Fruit fly (Drosophila melanogaster) whole organism, prepupa: ENCODE measurements around the gene plum.

Experiments
- Blimp-1 ChIP-seq: fragments of 200-800 bp; sonication (Bioruptor generic); optimal IDR thresholded peaks from 3 replicates; lab custom pipeline; 2017; ENCODE audit warnings: missing biosample characterization, missing genetic modification characterization, mild to moderate bottlenecking, moderate library complexity, missing genetic modification reagents
- CG10631 ChIP-seq: fragments of 200-800 bp; sonication (Bioruptor generic); optimal IDR thresholded peaks from 2 replicates; lab custom pipeline; 2016; ENCODE audit warnings: missing biosample characterization, missing genetic modification characterization
- CG11294 ChIP-seq: fragments of 200-800 bp; sonication (Bioruptor generic); IDR thresholded peaks from 2 replicates; pipeline ENCODE4 v1.3.6; 2022; ENCODE audit warnings: missing biosample characterization, missing genetic modification characterization
- CG11902 ChIP-seq: fragments of 200-800 bp; sonication (Bioruptor generic); optimal IDR thresholded peaks from 3 replicates; lab custom pipeline; 2016; ENCODE audit warnings: missing biosample characterization, missing genetic modification characterization
- CG1621 ChIP-seq: fragments of 200-800 bp; sonication (Bioruptor generic); optimal IDR thresholded peaks from 3 replicates; lab custom pipeline; 2018; ENCODE audit warnings: missing biosample characterization, mild to moderate bottlenecking, missing genetic modification characterization
- CG16779 ChIP-seq: fragments of 200-800 bp; sonication (Bioruptor generic); optimal IDR thresholded peaks from 3 replicates; lab custom pipeline; 2017; ENCODE audit warnings: missing biosample characterization, mild to moderate bottlenecking, missing genetic modification characterization
- CG3032 ChIP-seq: fragments of 200-800 bp; optimal IDR thresholded peaks from 2 replicates; lab custom pipeline; 2019; ENCODE audit warnings: missing biosample characterization, mild to moderate bottlenecking, missing genetic modification characterization, moderate library complexity
- CG31627 ChIP-seq: fragments of 200-800 bp; sonication (Bioruptor generic); optimal IDR thresholded peaks from 3 replicates; lab custom pipeline; 2016; ENCODE audit warnings: missing biosample characterization, missing genetic modification characterization
- CG34406 ChIP-seq: fragments of 200-800 bp; sonication (Bioruptor generic); optimal IDR thresholded peaks from 3 replicates; lab custom pipeline; 2016; ENCODE audit warnings: missing biosample characterization, missing genetic modification characterization
- CG3919 ChIP-seq: fragments of 200-800 bp; sonication (Bioruptor generic); optimal IDR thresholded peaks from 3 replicates; lab custom pipeline; 2016; ENCODE audit warnings: missing biosample characterization, missing genetic modification characterization
- CG4318 ChIP-seq: fragments of 200-800 bp; sonication (Bioruptor generic); optimal IDR thresholded peaks from 3 replicates; lab custom pipeline; 2017; ENCODE audit warnings: missing biosample characterization, mild to moderate bottlenecking, missing genetic modification characterization
- CG6792 ChIP-seq: fragments of 200-800 bp; sonication (Bioruptor generic); optimal IDR thresholded peaks from 3 replicates; lab custom pipeline; 2016; ENCODE audit warnings: missing biosample characterization, missing genetic modification characterization
- CG6808 ChIP-seq: fragments of 200-800 bp; sonication (Bioruptor generic); optimal IDR thresholded peaks from 3 replicates; lab custom pipeline; 2017; ENCODE audit warnings: missing biosample characterization, missing genetic modification characterization, mild to moderate bottlenecking, moderate library complexity, missing genetic modification reagents
- CG7368 ChIP-seq: fragments of 200-800 bp; sonication (Bioruptor generic); optimal IDR thresholded peaks from 3 replicates; lab custom pipeline; 2016; ENCODE audit warnings: missing biosample characterization, missing genetic modification characterization
- CG8319 ChIP-seq: fragments of 200-800 bp; sonication (Bioruptor generic); optimal IDR thresholded peaks from 3 replicates; lab custom pipeline; 2016; ENCODE audit warnings: missing biosample characterization, missing genetic modification characterization
- CG8632 ChIP-seq: fragments of 200-800 bp; sonication (Bioruptor generic); optimal IDR thresholded peaks from 3 replicates; lab custom pipeline; 2016; ENCODE audit warnings: missing biosample characterization, missing genetic modification characterization
- CG9139 ChIP-seq: fragments of 200-800 bp; sonication (Bioruptor generic); optimal IDR thresholded peaks from 3 replicates; lab custom pipeline; 2017; ENCODE audit warnings: missing biosample characterization, mild to moderate bottlenecking, missing genetic modification characterization
- Eip75B ChIP-seq: fragments of 200-800 bp; sonication (Bioruptor generic); optimal IDR thresholded peaks from 3 replicates; lab custom pipeline; 2016; ENCODE audit warnings: missing biosample characterization, missing genetic modification characterization
- Eip78C ChIP-seq: fragments of 200-800 bp; sonication (Bioruptor generic); peaks from one replicate; lab custom pipeline; 2016; ENCODE audit warnings: missing biosample characterization, missing genetic modification characterization
- Ets21C ChIP-seq: fragments of 200-800 bp; sonication (Bioruptor generic); optimal IDR thresholded peaks from 3 replicates; lab custom pipeline; 2016; ENCODE audit warnings: missing biosample characterization, missing genetic modification characterization
- Ets96B ChIP-seq: fragments of 200-800 bp; optimal IDR thresholded peaks from 2 replicates; lab custom pipeline; 2019; ENCODE audit warnings: missing biosample characterization, mild to moderate bottlenecking, missing genetic modification characterization, moderate library complexity
- Hr38 ChIP-seq: sonication (Bioruptor generic); optimal IDR thresholded peaks from 2 replicates; lab custom pipeline; 2016; ENCODE audit warnings: missing biosample characterization, missing genetic modification characterization
- Hr39 ChIP-seq: fragments of 200-800 bp; sonication (Bioruptor generic); optimal IDR thresholded peaks from 2 replicates; lab custom pipeline; 2016; ENCODE audit warnings: missing biosample characterization, missing genetic modification characterization
- Hr4 ChIP-seq: fragments of 200-800 bp; sonication (Bioruptor generic); optimal IDR thresholded peaks from 3 replicates; lab custom pipeline; 2016; ENCODE audit warnings: missing biosample characterization, missing genetic modification characterization
- Lpt ChIP-seq: fragments of 200-800 bp; sonication (Bioruptor generic); optimal IDR thresholded peaks from 3 replicates; lab custom pipeline; 2016; ENCODE audit warnings: missing biosample characterization, missing genetic modification characterization
- Sox102F ChIP-seq: fragments of 200-800 bp; sonication (Bioruptor generic); optimal IDR thresholded peaks from 2 replicates; lab custom pipeline; 2016; ENCODE audit warnings: missing biosample characterization, mild to moderate bottlenecking, missing genetic modification characterization
- acj6 ChIP-seq: fragments of 200-800 bp; sonication (Bioruptor generic); optimal IDR thresholded peaks from 3 replicates; lab custom pipeline; 2016; ENCODE audit warnings: missing biosample characterization, missing genetic modification characterization
- cyc ChIP-seq: fragments of 200-800 bp; sonication (Bioruptor generic); optimal IDR thresholded peaks from 3 replicates; lab custom pipeline; 2016; ENCODE audit warnings: missing biosample characterization, missing genetic modification characterization
- dac ChIP-seq: fragments of 200-800 bp; sonication (Bioruptor generic); optimal IDR thresholded peaks from 2 replicates; lab custom pipeline; 2017; ENCODE audit warnings: missing biosample characterization, mild to moderate bottlenecking, missing genetic modification characterization
- esn ChIP-seq: fragments of 200-800 bp; sonication (Bioruptor generic); optimal IDR thresholded peaks from 2 replicates; lab custom pipeline; 2016; ENCODE audit warnings: missing biosample characterization, mild to moderate bottlenecking, missing genetic modification characterization, moderate library complexity
- fkh ChIP-seq: fragments of 200-800 bp; sonication (Bioruptor generic); optimal IDR thresholded peaks from 3 replicates; lab custom pipeline; 2017; ENCODE audit warnings: missing biosample characterization, mild to moderate bottlenecking, missing genetic modification characterization, moderate library complexity
- lz ChIP-seq: fragments of 200-800 bp; sonication (Bioruptor generic); optimal IDR thresholded peaks from 3 replicates; lab custom pipeline; 2016; ENCODE audit warnings: missing biosample characterization, missing genetic modification characterization
- net ChIP-seq: fragments of 200-800 bp; sonication (Bioruptor generic); optimal IDR thresholded peaks from 3 replicates; lab custom pipeline; 2016; ENCODE audit warnings: missing biosample characterization, missing genetic modification characterization
- pdm3 ChIP-seq: fragments of 200-800 bp; sonication (Bioruptor generic); optimal IDR thresholded peaks from 3 replicates; lab custom pipeline; 2016; ENCODE audit warnings: missing biosample characterization, missing genetic modification characterization
- salr ChIP-seq, 2 experiments: fragments of 200-800 bp; sonication (Bioruptor generic); optimal IDR thresholded peaks; 3 replicates each; lab custom pipeline; 2016 to 2018; ENCODE audit warnings: missing biosample characterization in 2 of 2, missing genetic modification characterization in 2 of 2, mild to moderate bottlenecking in 1 of 2
- spab ChIP-seq: fragments of 200-800 bp; sonication (Bioruptor generic); optimal IDR thresholded peaks from 2 replicates; lab custom pipeline; 2017; ENCODE audit warnings: missing biosample characterization, mild to moderate bottlenecking, missing genetic modification characterization, missing genetic modification reagents
- ss ChIP-seq, 2 experiments: fragments of 200-800 bp; sonication (Bioruptor generic); optimal IDR thresholded peaks; 2 replicates in 1 of 2; 3 replicates in 1 of 2; lab custom pipeline; 2017 to 2018; ENCODE audit warnings: mild to moderate bottlenecking in 2 of 2, missing biosample characterization in 2 of 2, missing genetic modification characterization in 2 of 2, moderate library complexity in 1 of 2
- svp ChIP-seq: fragments of 200-800 bp; sonication (Bioruptor generic); peaks from one replicate; lab custom pipeline; 2016; ENCODE audit warnings: missing biosample characterization, missing genetic modification characterization
- vri ChIP-seq: fragments of 200-800 bp; sonication (Bioruptor generic); optimal IDR thresholded peaks from 3 replicates; lab custom pipeline; 2016; ENCODE audit warnings: missing biosample characterization, mild to moderate bottlenecking, missing genetic modification characterization

plum gene

DNA sequence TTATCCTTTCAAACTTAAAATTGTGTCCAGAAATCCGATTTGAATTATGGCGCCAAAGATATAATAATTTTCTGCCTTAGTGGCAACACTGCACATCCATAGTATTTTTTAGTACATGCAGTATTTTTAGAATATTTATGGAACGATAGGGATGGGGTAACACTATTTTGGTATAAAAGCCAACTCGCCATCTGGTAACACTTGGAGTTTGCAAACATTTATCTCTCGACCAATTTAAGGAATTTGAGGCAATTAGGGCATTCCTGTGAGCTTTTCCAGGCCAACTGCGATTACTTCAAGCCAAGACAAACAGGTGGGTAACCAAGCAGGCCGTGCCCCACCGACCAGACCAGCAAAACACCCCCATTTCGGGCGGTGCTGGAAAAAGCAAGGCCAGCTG, 82.7 kb downstream of the plum start, which contains the start of gene CG5447:
CG5447 (plus strand) TSS at position 190 of the 400 bp plus-strand sequence.
- no peak for TF ChIP-seq CG31627 (GFP tag; lab: Kevin White, UChicago)
- TF ChIP-seq CG8632 (GFP tag; lab: Kevin White, UChicago): no peak
- TF ChIP-seq dac (GFP tag; lab: Kevin White, UChicago): no peak
- TF ChIP-seq Eip75B (GFP tag; lab: Kevin White, UChicago): no peak
- no peak for TF ChIP-seq salr (GFP tag; optimal IDR thresholded peaks at IDR 0.05; lab: Kevin White, UChicago)
- no peak for TF ChIP-seq CG10631
- no peak for TF ChIP-seq CG11294
- no peak for TF ChIP-seq CG8319 (GFP tag; lab: Kevin White, UChicago)
- no peak for TF ChIP-seq CG9139 (GFP tag; lab: Kevin White, UChicago)
- no peak for TF ChIP-seq Hr4 (GFP tag; lab: Kevin White, UChicago)
- no peak for TF ChIP-seq CG6808 (GFP tag; lab: Kevin White, UChicago)
- TF ChIP-seq Lpt (GFP tag; lab: Kevin White, UChicago): no peak
- TF ChIP-seq CG6792 (GFP tag; lab: Kevin White, UChicago): no peak
- TF ChIP-seq Sox102F (GFP tag; lab: Kevin White, UChicago): no peak
- no peak for TF ChIP-seq Hr38 (GFP tag; lab: Kevin White, UChicago)
- TF ChIP-seq Blimp-1 (GFP tag; lab: Kevin White, UChicago): no peak

DNA sequence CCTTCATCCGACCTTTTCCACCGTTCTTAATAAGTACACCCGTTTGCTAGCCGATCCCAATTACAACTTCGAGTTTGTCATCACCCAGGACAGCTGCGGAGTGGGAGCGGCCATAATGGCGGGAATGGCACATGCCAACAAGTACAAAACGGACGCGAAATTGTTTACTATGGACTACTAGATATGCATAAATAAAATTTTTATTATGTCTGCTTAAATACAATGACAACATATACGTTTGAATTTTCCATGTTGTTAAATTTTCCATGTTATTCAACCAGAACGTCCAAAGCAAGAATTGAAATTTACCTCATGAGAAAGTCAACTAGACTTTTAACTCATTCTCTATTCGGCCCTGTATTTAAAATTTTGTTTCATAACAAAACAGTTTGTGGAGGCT, 84.6 kb downstream of the plum start, which contains the start of gene Hex-t2:
Hex-t2 (plus strand) TSS at position 301 of the 400 bp plus-strand sequence.
- TF ChIP-seq net (GFP tag; lab: Kevin White, UChicago) (no peak), CG34406 (GFP tag; lab: Kevin White, UChicago) (no peak), Eip78C (GFP tag; lab: Kevin White, UChicago) (no peak), CG11902 (no peak), Blimp-1 (GFP tag; lab: Kevin White, UChicago) (no peak), CG3032 (tag; lab: Kevin White, UChicago) (no peak), Hr4 (GFP tag; lab: Kevin White, UChicago) (no peak), Ets21C (GFP tag; lab: Kevin White, UChicago) (no peak), lz (no peak), CG16779 (tag; lab: Kevin White, UChicago) (no peak), esn (no peak), acj6 (GFP tag; lab: Kevin White, UChicago) (no peak), CG1621 (tag; lab: Kevin White, UChicago) (no peak), CG6792 (GFP tag; lab: Kevin White, UChicago) (no peak), CG9139 (GFP tag; lab: Kevin White, UChicago) (no peak), Hr39 (GFP tag; lab: Kevin White, UChicago) (no peak), CG4318 (no peak)
- TF ChIP-seq, all 60 proteins: peak for 0

dm6 chr3R:26448779-26449178, 86.2 kb downstream of the plum start, which contains the start of gene Hex-t1:
TSS of gene Hex-t1 (plus strand) at chr3R:26449079.
- TF ChIP-seq fkh (GFP tag; lab: Kevin White, UChicago) (no peak), Ets21C (GFP tag; lab: Kevin White, UChicago) (no peak), cyc (no peak), lz (no peak), vri (no peak), ss (GFP tag; optimal IDR thresholded peaks at IDR 0.05; lab: Kevin White, UChicago) (no peak), CG9139 (GFP tag; lab: Kevin White, UChicago) (no peak), pdm3 (GFP tag; lab: Kevin White, UChicago) (no peak), CG8632 (GFP tag; lab: Kevin White, UChicago) (no peak), CG11294 (no peak), CG3919 (GFP tag; lab: Kevin White, UChicago) (no peak), svp (GFP tag; lab: Kevin White, UChicago) (no peak), Ets96B (tag; lab: Kevin White, UChicago) (no peak), Hr39 (GFP tag; lab: Kevin White, UChicago) (no peak), CG8319 (GFP tag; lab: Kevin White, UChicago) (no peak), CG7368 (GFP tag; lab: Kevin White, UChicago) (no peak), spab (no peak)
